Worm (Caenorhabditis elegans) whole organism, young adult: Measurements from ENCODE around the gene eftu-2.

Experiments
- C17E4.6 ChIP-seq: fragments of 200-800 bp; sonication (Bioruptor generic); IDR thresholded peaks from 2 replicates; pipeline ENCODE4 v1.3.6; 2022; ENCODE audit warnings: missing genetic modification reagents, missing genetic modification characterization, missing compliant biosample characterization
- D2030.7 ChIP-seq: fragments of 200-800 bp; sonication (Bioruptor generic); IDR thresholded peaks from 2 replicates; pipeline ENCODE4 v1.3.6; 2022; ENCODE audit warnings: missing genetic modification reagents, missing genetic modification characterization, missing compliant biosample characterization
- F33H1.4 ChIP-seq: fragments of 200-800 bp; sonication (Bioruptor generic); IDR thresholded peaks from 2 replicates; pipeline ENCODE4 v1.3.6; 2022; ENCODE audit warnings: missing genetic modification reagents, missing genetic modification characterization, missing compliant biosample characterization
- F57A8.1 ChIP-seq: fragments of 200-800 bp; sonication (Bioruptor generic); optimal IDR thresholded peaks from 2 replicates; lab custom pipeline; 2018; ENCODE audit warnings: mild to moderate bottlenecking, missing genetic modification characterization, moderate library complexity, missing compliant biosample characterization
- Y53F4B.3 ChIP-seq: fragments of 200-800 bp; sonication (Bioruptor generic); IDR thresholded peaks from 2 replicates; pipeline ENCODE4 v1.3.6; 2022; ENCODE audit warnings: missing genetic modification reagents, missing genetic modification characterization, missing compliant biosample characterization
- ceh-100 ChIP-seq: fragments of 200-800 bp; sonication (Bioruptor generic); IDR thresholded peaks from 2 replicates; pipeline ENCODE4 v1.3.6; 2022; ENCODE audit warnings: missing genetic modification reagents, missing genetic modification characterization, missing compliant biosample characterization
- ceh-58 ChIP-seq: fragments of 200-800 bp; sonication (Bioruptor generic); IDR thresholded peaks from 2 replicates; pipeline ENCODE4 v1.3.6; 2022; ENCODE audit warnings: missing genetic modification characterization, missing compliant biosample characterization
- chd-7 ChIP-seq: sonication (generic microtip); optimal IDR thresholded peaks from 2 replicates; lab custom pipeline; 2016; ENCODE audit warnings: mild to moderate bottlenecking, missing genetic modification characterization, moderate library complexity, missing compliant biosample characterization
- dox-1 ChIP-seq: fragments of 200-800 bp; sonication (Bioruptor generic); IDR thresholded peaks from 2 replicates; pipeline ENCODE4 v1.3.6; 2022; ENCODE audit warnings: missing genetic modification reagents, missing genetic modification characterization, missing compliant biosample characterization
- dpl-1 ChIP-seq: fragments of 150-350 bp; optimal IDR thresholded peaks from 2 replicates; lab custom pipeline; 2014; ENCODE audit warnings: missing biosample characterization, missing genetic modification reagents, missing genetic modification characterization
- efl-1 ChIP-seq: fragments of 150-350 bp; optimal IDR thresholded peaks from 2 replicates; lab custom pipeline; 2014; ENCODE audit warnings: missing biosample characterization, missing genetic modification reagents, missing genetic modification characterization
- egl-44 ChIP-seq: fragments of 200-800 bp; sonication (Bioruptor generic); IDR thresholded peaks from 2 replicates; pipeline ENCODE4 v1.3.6; 2022; ENCODE audit warnings: missing genetic modification reagents, missing genetic modification characterization, missing compliant biosample characterization
- egrh-3 ChIP-seq: fragments of 200-800 bp; sonication (Bioruptor generic); IDR thresholded peaks from 2 replicates; pipeline ENCODE4 v1.3.6; 2022; ENCODE audit warnings: missing genetic modification reagents, missing genetic modification characterization, missing compliant biosample characterization
- ekl-4 ChIP-seq: fragments of 200-800 bp; sonication (Bioruptor generic); IDR thresholded peaks from 2 replicates; pipeline ENCODE4 v1.3.6; 2022; ENCODE audit warnings: missing genetic modification reagents, missing genetic modification characterization, missing compliant biosample characterization
- gei-17 ChIP-seq: fragments of 200-800 bp; sonication (Bioruptor generic); optimal IDR thresholded peaks from 2 replicates; lab custom pipeline; 2018; ENCODE audit warnings: mild to moderate bottlenecking, missing genetic modification characterization, missing compliant biosample characterization
- him-1 ChIP-seq: sonication (generic microtip); optimal IDR thresholded peaks from 2 replicates; lab custom pipeline; 2016; ENCODE audit warnings: missing genotype, missing genetic modification reagents, missing genetic modification characterization, missing compliant biosample characterization
- hmg-1.2 ChIP-seq: fragments of 200-800 bp; sonication (Bioruptor generic); IDR thresholded peaks from 2 replicates; pipeline ENCODE4 v1.3.6; 2022; ENCODE audit warnings: missing genetic modification reagents, missing genetic modification characterization, missing compliant biosample characterization
- hsf-1 ChIP-seq: fragments of 200-800 bp; sonication (Bioruptor generic); IDR thresholded peaks from 2 replicates; pipeline ENCODE4 v1.3.6; 2022; ENCODE audit warnings: missing genetic modification reagents, missing genetic modification characterization, missing compliant biosample characterization
- lin-26 ChIP-seq: fragments of 200-800 bp; sonication (Bioruptor generic); IDR thresholded peaks from 2 replicates; pipeline ENCODE4 v1.3.6; 2022; ENCODE audit warnings: missing genetic modification reagents, missing genetic modification characterization, missing compliant biosample characterization
- lin-54 ChIP-seq: fragments of 200-800 bp; sonication (Bioruptor generic); optimal IDR thresholded peaks from 2 replicates; lab custom pipeline; 2018; ENCODE audit warnings: mild to moderate bottlenecking, missing genetic modification characterization, missing compliant biosample characterization
- lsl-1 ChIP-seq: fragments of 200-800 bp; sonication (Bioruptor generic); optimal IDR thresholded peaks from 2 replicates; lab custom pipeline; 2018; ENCODE audit warnings: mild to moderate bottlenecking, missing genetic modification characterization, moderate library complexity, missing compliant biosample characterization
- madf-6 ChIP-seq: fragments of 200-800 bp; sonication (Bioruptor generic); IDR thresholded peaks from 2 replicates; pipeline ENCODE4 v1.3.6; 2022; ENCODE audit warnings: missing genetic modification reagents, missing genetic modification characterization, missing compliant biosample characterization
- madf-8 ChIP-seq: fragments of 200-800 bp; sonication (Bioruptor generic); conservative IDR thresholded peaks from 2 replicates; pipeline ENCODE4 v1.3.6; 2022; ENCODE audit warnings: missing genetic modification reagents, missing genetic modification characterization, missing compliant biosample characterization
- mcd-1 ChIP-seq: fragments of 200-800 bp; sonication (Bioruptor generic); IDR thresholded peaks from 2 replicates; pipeline ENCODE4 v1.3.6; 2022; ENCODE audit warnings: missing genetic modification reagents, missing genetic modification characterization, missing compliant biosample characterization
- nfya-1 ChIP-seq: sonication (generic microtip); optimal IDR thresholded peaks from 2 replicates; lab custom pipeline; 2017; ENCODE audit warnings: antibody characterized with exemption, missing compliant biosample characterization, missing genetic modification characterization, borderline replicate concordance; ENCODE audit not compliant: insufficient read depth
- nfyb-1 ChIP-seq: fragments of 200-800 bp; sonication (Bioruptor generic); IDR thresholded peaks from 2 replicates; pipeline ENCODE4 v1.3.6; 2022; ENCODE audit warnings: missing genetic modification reagents, missing genetic modification characterization, missing compliant biosample characterization
- pha-4 ChIP-seq: fragments of 150-350 bp; sonication (generic microtip); optimal IDR thresholded peaks from 2 replicates; lab custom pipeline; 2014; ENCODE audit warnings: missing biosample characterization, missing genetic modification reagents, missing genetic modification characterization
- rec-8 ChIP-seq, 2 experiments: sonication (generic microtip); optimal IDR thresholded peaks; 2 replicates each; lab custom pipeline; 2016; ENCODE audit warnings: mild to moderate bottlenecking in 2 of 2, missing genetic modification characterization in 2 of 2, missing genetic modification reagents in 2 of 2, missing genotype in 2 of 2, missing biosample characterization in 1 of 2, missing compliant biosample characterization in 1 of 2, moderate library complexity in 1 of 2
- snpc-1.3 ChIP-seq: sonication (generic microtip); optimal IDR thresholded peaks from 2 replicates; lab custom pipeline; 2017; ENCODE audit warnings: missing genetic modification characterization, mild to moderate bottlenecking, missing compliant biosample characterization, antibody characterized with exemption, moderate library complexity, missing genotype, missing genetic modification reagents; ENCODE audit not compliant: insufficient read depth
- unc-130 ChIP-seq: sonication (generic microtip); optimal IDR thresholded peaks from 2 replicates; lab custom pipeline; 2016; ENCODE audit warnings: missing genetic modification reagents, missing genetic modification characterization, missing compliant biosample characterization
- xnd-1 ChIP-seq: sonication (generic microtip); optimal IDR thresholded peaks from 2 replicates; lab custom pipeline; 2016; ENCODE audit warnings: missing genotype, missing genetic modification reagents, missing genetic modification characterization, missing compliant biosample characterization
- ztf-18 ChIP-seq: sonication (generic microtip); optimal IDR thresholded peaks from 2 replicates; lab custom pipeline; 2016; ENCODE audit warnings: missing genotype, mild to moderate bottlenecking, missing genetic modification characterization, missing compliant biosample characterization

The eftu-2 gene

ce11 chrIII:6011310-6011709 lies 1.9 kb downstream of the eftu-2 start:
- TF ChIP-seq pha-4 (tag; lab: Kevin White, UChicago) (no peak), lin-26 (GFP tag; lab: Robert Waterston, UW) (no peak), nfya-1 (no peak), nfyb-1 (GFP tag; lab: Robert Waterston, UW) (no peak), ceh-58 (GFP tag; lab: Robert Waterston, UW) (no peak), Y53F4B.3 (GFP tag; lab: Robert Waterston, UW) (no peak), unc-130 (no peak), chd-7 (tag; lab: Kevin White, UChicago) (no peak)

- TF ChIP-seq dox-1 (GFP tag; lab: Robert Waterston, UW) (0 out of 2 replicates have a peak, but pooled peaks have one; percentile 26), madf-6 (GFP tag; lab: Robert Waterston, UW) (peak; percentile 26; the same call in 1 of the 2 replicates), him-1 (tag; lab: Kevin White, UChicago) (peak; percentile 84), mcd-1 (peak; percentile 59), ekl-4 (GFP tag; lab: Robert Waterston, UW) (0 out of 2 replicates have a peak, but pooled peaks have one; percentile 13), egrh-3 (GFP tag; lab: Robert Waterston, UW) (peak; percentile 29; the same call in 1 of the 2 replicates), ceh-100 (peak; percentile 72), C17E4.6 (peak; percentile 45; the same call in 1 of the 2 replicates), nfyb-1 (GFP tag; lab: Robert Waterston, UW) (0 out of 2 replicates have a peak, but pooled peaks have one; percentile 28), hsf-1 (GFP tag; lab: Robert Waterston, UW) (peak; percentile 47; the same call in 1 of the 2 replicates)
These were observed 3.7 kb downstream of the eftu-2 start for ce11 chrIII:6013027-6013426.

ce11 chrIII:6019512-6020209 lies 10.3 kb downstream of the eftu-2 start, which contains the start of the genes npp-10 and cyk-3:
Gene npp-10 (minus strand): TSS chrIII:6019562.
Gene cyk-3 (plus strand): TSS chrIII:6020159.
- TF ChIP-seq F33H1.4 (GFP tag; lab: Robert Waterston, UW) (0 out of 2 replicates have a peak, but pooled peaks have one; percentile 6), lsl-1 (GFP tag; lab: Kevin White, UChicago) (peak; percentile 52), dpl-1 (GFP tag; lab: Kevin White, UChicago) (peak; percentile 5), efl-1 (GFP tag; lab: Kevin White, UChicago) (peak; percentile 76), madf-6 (GFP tag; lab: Robert Waterston, UW) (peak; percentile 52; the same call in 1 of the 2 replicates), egl-44 (GFP tag; lab: Robert Waterston, UW) (no peak), D2030.7 (GFP tag; lab: Robert Waterston, UW) (0 out of 2 replicates have a peak, but pooled peaks have one; percentile 0), rec-8 (tag; optimal IDR thresholded peaks at IDR 0.05; lab: Kevin White, UChicago) (no peak), dox-1 (GFP tag; lab: Robert Waterston, UW) (peak; percentile 47; the same call in 1 of the 2 replicates), lin-54 (GFP tag; lab: Kevin White, UChicago) (peak; percentile 30), ztf-18 (tag; lab: Kevin White, UChicago) (no peak), xnd-1 (tag; lab: Kevin White, UChicago) (peak; percentile 6), mcd-1 (peak; percentile 92), hmg-1.2 (GFP tag; lab: Robert Waterston, UW) (peak; percentile 98), snpc-1.3 (tag; lab: Kevin White, UChicago) (peak; percentile 2)

- TF ChIP-seq madf-8 (no peak), mcd-1 (no peak), F57A8.1 (GFP tag; lab: Kevin White, UChicago) (no peak), gei-17 (no peak)
These were observed 19.1 kb downstream of the eftu-2 start, which contains the start of gene tbx-7 for ce11 chrIII:6028432-6028831. Gene tbx-7 (minus strand): TSS chrIII:6028532.
